Fruit fly (Drosophila melanogaster) whole organism, wandering third instar larva: ENCODE data around the gene Fst.

ENCODE experiments used
- Abd-B ChIP-seq: fragments of >200 bp; optimal IDR thresholded peaks from 2 replicates; lab custom pipeline; 2017; ENCODE audit warnings: missing biosample characterization, missing genetic modification characterization
- Dfd ChIP-seq: fragments of >200 bp; optimal IDR thresholded peaks from 2 replicates; lab custom pipeline; 2017; ENCODE audit warnings: missing biosample characterization, missing genetic modification characterization
- GATAd ChIP-seq: sonication (Bioruptor generic); optimal IDR thresholded peaks from 2 replicates; lab custom pipeline; 2016; ENCODE audit warnings: missing biosample characterization, missing genetic modification characterization
- HLH106 ChIP-seq: fragments of 200-800 bp; optimal IDR thresholded peaks from 3 replicates; lab custom pipeline; 2019; ENCODE audit warnings: missing biosample characterization, mild to moderate bottlenecking, missing genetic modification characterization, moderate library complexity
- Hnf4 ChIP-seq: fragments of 200-800 bp; sonication (Bioruptor generic); optimal IDR thresholded peaks from 2 replicates; lab custom pipeline; 2016; ENCODE audit warnings: missing biosample characterization, mild to moderate bottlenecking, missing genetic modification characterization
- Hr83 ChIP-seq: fragments of 200-300 bp; sonication (Bioruptor generic); optimal IDR thresholded peaks from 2 replicates; lab custom pipeline; 2016; ENCODE audit warnings: missing biosample characterization, mild to moderate bottlenecking, missing genetic modification characterization, moderate library complexity; ENCODE audit not compliant: poor library complexity, severe bottlenecking
- OdsH ChIP-seq: fragments of 200-800 bp; sonication (Bioruptor generic); optimal IDR thresholded peaks from 2 replicates; lab custom pipeline; 2016; ENCODE audit warnings: missing biosample characterization, mild to moderate bottlenecking, missing genetic modification characterization
- Sp1 ChIP-seq: fragments of 200-800 bp; sonication (Bioruptor generic); optimal IDR thresholded peaks from 3 replicates; lab custom pipeline; 2019; ENCODE audit warnings: missing biosample characterization, mild to moderate bottlenecking, missing genetic modification characterization, moderate library complexity
- Vsx2 ChIP-seq: fragments of 200-300, 225-300 bp; sonication (Bioruptor generic); optimal IDR thresholded peaks from 2 replicates; lab custom pipeline; 2018; ENCODE audit warnings: missing biosample characterization, missing genetic modification characterization; ENCODE audit not compliant: partially characterized antibody
- brk ChIP-seq: fragments of 200-800 bp; sonication (Bioruptor generic); optimal IDR thresholded peaks from 2 replicates; lab custom pipeline; 2016; ENCODE audit warnings: missing biosample characterization, mild to moderate bottlenecking, missing genetic modification characterization
- dmrt93B ChIP-seq: fragments of 200-800 bp; sonication (Bioruptor generic); optimal IDR thresholded peaks from 2 replicates; lab custom pipeline; 2018; ENCODE audit warnings: missing biosample characterization, mild to moderate bottlenecking, missing genetic modification characterization
- ey ChIP-seq: fragments of 200-800 bp; sonication (Bioruptor generic); optimal IDR thresholded peaks from 2 replicates; lab custom pipeline; 2016; ENCODE audit warnings: missing biosample characterization, missing genetic modification characterization
- foxo ChIP-seq, 2 experiments: fragments of 200-800 bp; sonication (Bioruptor generic); optimal IDR thresholded peaks; 2 replicates in 1 of 2; 3 replicates in 1 of 2; lab custom pipeline; 2016 to 2017; ENCODE audit warnings: missing biosample characterization in 2 of 2, missing genetic modification characterization in 2 of 2
- h ChIP-seq: fragments of 200-800 bp; sonication (Bioruptor generic); optimal IDR thresholded peaks from 3 replicates; lab custom pipeline; 2016; ENCODE audit warnings: missing biosample characterization, mild to moderate bottlenecking, missing genetic modification characterization
- lola ChIP-seq: fragments of >200 bp; optimal IDR thresholded peaks from 2 replicates; lab custom pipeline; 2017; ENCODE audit warnings: missing biosample characterization, missing genetic modification characterization
- pan ChIP-seq: fragments of >200 bp; optimal IDR thresholded peaks from 2 replicates; lab custom pipeline; 2017
- sage ChIP-seq: fragments of 200-800 bp; sonication (Bioruptor generic); optimal IDR thresholded peaks from 2 replicates; lab custom pipeline; 2016; ENCODE audit warnings: missing biosample characterization, mild to moderate bottlenecking, missing genetic modification characterization
- sv ChIP-seq: fragments of 200-800 bp; sonication (Bioruptor generic); optimal IDR thresholded peaks from 3 replicates; lab custom pipeline; 2016; ENCODE audit warnings: missing biosample characterization, missing genetic modification characterization
- usp ChIP-seq: fragments of >200 bp; optimal IDR thresholded peaks from 2 replicates; lab custom pipeline; 2017; ENCODE audit warnings: missing biosample characterization, missing genetic modification characterization
- woc ChIP-seq: sonication (Bioruptor generic); optimal IDR thresholded peaks from 2 replicates; lab custom pipeline; 2016; ENCODE audit warnings: missing biosample characterization, mild to moderate bottlenecking, missing genetic modification characterization

Gene Fst

dm6 chr3R:9596615-9597014, 49.3 kb downstream of the Fst start:
- TF ChIP-seq brk (no peak), Abd-B (GFP tag; lab: Kevin White, UChicago) (no peak), lola (GFP tag; lab: Kevin White, UChicago) (no peak), sv (GFP tag; lab: Kevin White, UChicago) (no peak), Dfd (GFP tag; lab: Kevin White, UChicago) (no peak), OdsH (GFP tag; lab: Kevin White, UChicago) (no peak), ey (GFP tag; lab: Kevin White, UChicago) (no peak), h (GFP tag; lab: Kevin White, UChicago) (no peak), pan (lab: Kevin White, UChicago) (no peak), dmrt93B (no peak), Hr83 (GFP tag; lab: Kevin White, UChicago) (no peak), usp (no peak), woc (GFP tag; lab: Kevin White, UChicago) (no peak), Sp1 (no peak), Hnf4 (GFP tag; lab: Kevin White, UChicago) (no peak), foxo (GFP tag; optimal IDR thresholded peaks at IDR 0.05; lab: Kevin White, UChicago) (no peak)

dm6 chr3R:9595681-9596357, 50.1 kb downstream of the Fst start:
- no peak for TF ChIP-seq HLH106 (tag; lab: Kevin White, UChicago)
- TF ChIP-seq Vsx2 (GFP tag; lab: Kevin White, UChicago): no peak
- TF ChIP-seq dmrt93B: no peak
- no peak for TF ChIP-seq foxo (GFP tag; optimal IDR thresholded peaks at IDR 0.05; lab: Kevin White, UChicago)
- TF ChIP-seq Abd-B (GFP tag; lab: Kevin White, UChicago): no peak
- TF ChIP-seq brk: no peak
- TF ChIP-seq pan (lab: Kevin White, UChicago): no peak
- no peak for TF ChIP-seq OdsH (GFP tag; lab: Kevin White, UChicago)
- no peak for TF ChIP-seq sage
- no peak for TF ChIP-seq GATAd (GFP tag; lab: Kevin White, UChicago)
